Worm (Caenorhabditis elegans) whole organism, L1 larva: ENCODE data around the gene nhr-63.

Source experiments
- elt-3 ChIP-seq, 6 experiments: fragments of 150-350 bp in 1 of 6; sonication (generic microtip); optimal IDR thresholded peaks; 2 replicates each; lab custom pipeline; 2017 to 2018; ENCODE audit warnings: missing biosample characterization in 6 of 6, missing genetic modification characterization in 6 of 6, inconsistent platforms in 1 of 6
- fkh-10 ChIP-seq: sonication (generic microtip); optimal IDR thresholded peaks from 2 replicates; lab custom pipeline; 2017; ENCODE audit warnings: missing biosample characterization, missing genetic modification reagents, missing genetic modification characterization
- nhr-11 ChIP-seq: fragments of 150-350 bp; optimal IDR thresholded peaks from 2 replicates; lab custom pipeline; 2014; ENCODE audit warnings: missing biosample characterization, missing genetic modification characterization

ce11 chrV:16024300-16024699 is 21.9 kb downstream of the nhr-63 start, which contains the start of gene T10C6.6:
- TF ChIP-seq elt-3 (tag; optimal IDR thresholded peaks at IDR 0.05; lab: Kevin White, UChicago) = no peak
- no peak for TF ChIP-seq fkh-10 (GFP tag; lab: Kevin White, UChicago)
- no peak for TF ChIP-seq nhr-11 (tag; lab: Kevin White, UChicago)
